Worm (Caenorhabditis elegans) whole organism, early embryonic: ENCODE data around the gene sre-27.

Experiments used
- B0310.2 ChIP-seq: sonication (generic microtip); optimal IDR thresholded peaks from 2 replicates; lab custom pipeline; 2016; ENCODE audit warnings: mild to moderate bottlenecking, missing genetic modification characterization, missing compliant biosample characterization
- aly-1 ChIP-seq: sonication (generic microtip); optimal IDR thresholded peaks from 2 replicates; lab custom pipeline; 2016; ENCODE audit warnings: missing genetic modification characterization, missing compliant biosample characterization
- ama-1 ChIP-seq: fragments of 150-350 bp; optimal IDR thresholded peaks from 2 replicates; lab custom pipeline; 2014
- ets-7 ChIP-seq: sonication (generic microtip); optimal IDR thresholded peaks from 2 replicates; lab custom pipeline; 2016; ENCODE audit warnings: missing genotype, missing genetic modification characterization, missing compliant biosample characterization
- flt-1 ChIP-seq: fragments of 200-800 bp; sonication (Bioruptor generic); IDR thresholded peaks from 2 replicates; pipeline ENCODE4 v1.3.6; 2022; ENCODE audit warnings: missing genetic modification characterization, missing compliant biosample characterization
- hmbx-1 ChIP-seq: sonication (generic microtip); optimal IDR thresholded peaks from 2 replicates; lab custom pipeline; 2016; ENCODE audit warnings: mild to moderate bottlenecking, missing genetic modification characterization, missing compliant biosample characterization
- hnd-1 ChIP-seq: sonication (generic microtip); optimal IDR thresholded peaks from 2 replicates; lab custom pipeline; 2016; ENCODE audit warnings: missing genetic modification characterization, missing compliant biosample characterization
- scrt-1 ChIP-seq: fragments of 200-800 bp; sonication (Bioruptor generic); IDR thresholded peaks from 2 replicates; pipeline ENCODE4 v1.3.6; 2022; ENCODE audit warnings: missing genetic modification characterization, missing compliant biosample characterization
- tbx-11 ChIP-seq: fragments of 200-800 bp; sonication (Bioruptor generic); IDR thresholded peaks from 2 replicates; pipeline ENCODE4 v1.3.6; 2022; ENCODE audit warnings: missing genetic modification characterization, missing compliant biosample characterization
- tra-4 ChIP-seq: sonication (generic microtip); optimal IDR thresholded peaks from 2 replicates; lab custom pipeline; 2017; ENCODE audit warnings: missing genetic modification characterization, missing compliant biosample characterization

DNA sequence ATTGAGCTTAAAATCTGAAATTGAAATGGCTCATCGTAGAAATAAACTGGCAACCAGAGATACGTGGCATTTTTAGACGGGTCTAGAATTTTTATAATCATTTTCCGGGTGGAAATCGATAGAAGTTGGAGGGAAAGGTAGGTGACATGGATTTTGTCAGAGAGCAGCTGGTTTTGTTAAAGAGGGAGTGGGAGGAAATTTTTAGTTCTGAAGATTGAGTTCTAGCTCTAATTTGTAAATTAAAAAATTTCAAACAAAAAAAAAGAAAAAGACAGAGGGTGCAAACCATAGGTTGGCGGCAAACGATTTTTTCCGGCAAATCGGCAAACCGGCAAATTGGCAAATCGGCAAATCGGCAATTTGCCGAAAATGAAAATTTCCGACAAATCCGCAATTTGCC is 39.2 kb upstream of the sre-27 start, which contains the start of gene sre-32:
- TF ChIP-seq flt-1 (GFP tag; lab: Robert Waterston, UW) (no peak), tra-4 (tag; lab: Kevin White, UChicago) (no peak), hmbx-1 (tag; lab: Kevin White, UChicago) (no peak), ama-1 (lab: Kevin White, UChicago) (no peak), tbx-11 (no peak), ets-7 (tag; lab: Kevin White, UChicago) (no peak), B0310.2 (no peak), scrt-1 (GFP tag; lab: Robert Waterston, UW) (no peak), hnd-1 (tag; lab: Kevin White, UChicago) (no peak), aly-1 (tag; lab: Kevin White, UChicago) (no peak)
